Worm (Caenorhabditis elegans) whole organism, L1 larva: ENCODE data around the gene Y62F5A.9.
A peak's percentile ranks its signal among the peaks of the same experiment; 100 is the strongest.

Experiments used
- C04F5.9 ChIP-seq: sonication (generic microtip); optimal IDR thresholded peaks from 2 replicates; lab custom pipeline; 2016; ENCODE audit warnings: missing genetic modification characterization, missing compliant biosample characterization
- C34B4.2 ChIP-seq: sonication (generic microtip); optimal IDR thresholded peaks from 2 replicates; lab custom pipeline; 2017; ENCODE audit warnings: mild to moderate bottlenecking, missing genetic modification characterization, missing compliant biosample characterization
- F16B12.6 ChIP-seq: fragments of 150-350 bp; optimal IDR thresholded peaks from 2 replicates; lab custom pipeline; 2014; ENCODE audit warnings: missing biosample characterization, missing genetic modification characterization
- Y116A8C.19 ChIP-seq: sonication (generic microtip); optimal IDR thresholded peaks from 2 replicates; lab custom pipeline; 2016; ENCODE audit warnings: missing compliant biosample characterization, missing genetic modification characterization, borderline replicate concordance
- ceh-82 ChIP-seq, 3 experiments: fragments of 150-350 bp in 1 of 3; sonication (generic microtip) in 2 of 3; optimal IDR thresholded peaks; 2 replicates each; lab custom pipeline; 2014 to 2017; ENCODE audit warnings: missing biosample characterization in 3 of 3, missing genetic modification characterization in 3 of 3
- ces-1 ChIP-seq: fragments of 150-350 bp; optimal IDR thresholded peaks from 2 replicates; lab custom pipeline; 2014; ENCODE audit warnings: missing biosample characterization, missing genetic modification reagents, missing genetic modification characterization
- dpl-1 ChIP-seq, 3 experiments: fragments of 150-350 bp in 2 of 3; sonication (generic microtip) in 1 of 3; optimal IDR thresholded peaks; 2 replicates each; lab custom pipeline; 2014 to 2017; ENCODE audit warnings: missing biosample characterization in 3 of 3, missing genetic modification characterization in 3 of 3, missing genetic modification reagents in 3 of 3
- dsc-1 ChIP-seq: sonication (generic microtip); optimal IDR thresholded peaks from 2 replicates; lab custom pipeline; 2016; ENCODE audit warnings: mild to moderate bottlenecking, missing genetic modification characterization, missing compliant biosample characterization
- efl-1 ChIP-seq, 4 experiments: fragments of 150-350 bp; optimal IDR thresholded peaks in 3 of 4; peaks in 1 of 4; 1 replicate in 1 of 4; 2 replicates in 3 of 4; lab custom pipeline; 2014; ENCODE audit warnings: missing biosample characterization in 2 of 4, missing genetic modification characterization in 2 of 4, missing genetic modification reagents in 2 of 4
- egl-13 ChIP-seq: sonication (generic microtip); optimal IDR thresholded peaks from 2 replicates; lab custom pipeline; 2016; ENCODE audit warnings: missing genotype, missing genetic modification reagents, missing genetic modification characterization, missing compliant biosample characterization
- egl-27 ChIP-seq, 2 experiments: fragments of 150-350 bp in 1 of 2; sonication (generic microtip); optimal IDR thresholded peaks; 3 replicates each; lab custom pipeline; 2017 to 2018; ENCODE audit warnings: missing biosample characterization in 2 of 2, missing genetic modification characterization in 2 of 2, missing genetic modification reagents in 2 of 2
- elt-3 ChIP-seq, 6 experiments: fragments of 150-350 bp in 1 of 6; sonication (generic microtip); optimal IDR thresholded peaks; 2 replicates each; lab custom pipeline; 2017 to 2018; ENCODE audit warnings: missing biosample characterization in 6 of 6, missing genetic modification characterization in 6 of 6, inconsistent platforms in 1 of 6
- fkh-10 ChIP-seq: sonication (generic microtip); optimal IDR thresholded peaks from 2 replicates; lab custom pipeline; 2017; ENCODE audit warnings: missing biosample characterization, missing genetic modification reagents, missing genetic modification characterization
- fkh-8 ChIP-seq: sonication (generic microtip); optimal IDR thresholded peaks from 2 replicates; lab custom pipeline; 2016; ENCODE audit warnings: mild to moderate bottlenecking, missing genetic modification characterization, missing compliant biosample characterization
- fos-1 ChIP-seq: fragments of 150-350 bp; optimal IDR thresholded peaks from 2 replicates; lab custom pipeline; 2014; ENCODE audit warnings: missing biosample characterization, missing genetic modification characterization
- grh-1 ChIP-seq: fragments of 200-800 bp; sonication (Bioruptor generic); IDR thresholded peaks from 2 replicates; pipeline ENCODE4 v1.3.6; 2022; ENCODE audit warnings: missing genetic modification reagents, missing genetic modification characterization, missing compliant biosample characterization
- irx-1 ChIP-seq: sonication (generic microtip); optimal IDR thresholded peaks from 2 replicates; lab custom pipeline; 2016; ENCODE audit warnings: missing genetic modification characterization, missing compliant biosample characterization
- jun-1 ChIP-seq: fragments of 150-350 bp; optimal IDR thresholded peaks from 2 replicates; lab custom pipeline; 2014; ENCODE audit warnings: missing biosample characterization, missing genetic modification reagents, missing genetic modification characterization
- lin-15B ChIP-seq: fragments of 150-350 bp; sonication (generic microtip); optimal IDR thresholded peaks from 3 replicates; lab custom pipeline; 2014; ENCODE audit warnings: missing biosample characterization, missing genetic modification characterization
- lir-3 ChIP-seq: sonication (generic microtip); optimal IDR thresholded peaks from 2 replicates; lab custom pipeline; 2016; ENCODE audit warnings: mild to moderate bottlenecking, missing genetic modification characterization, moderate library complexity, missing compliant biosample characterization; ENCODE audit not compliant: poor library complexity
- mep-1 ChIP-seq: fragments of 150-350 bp; optimal IDR thresholded peaks from 2 replicates; lab custom pipeline; 2014; ENCODE audit warnings: missing biosample characterization, missing genetic modification characterization
- nhr-11 ChIP-seq: fragments of 150-350 bp; optimal IDR thresholded peaks from 2 replicates; lab custom pipeline; 2014; ENCODE audit warnings: missing biosample characterization, missing genetic modification characterization
- nhr-19 ChIP-seq: fragments of 200-800 bp; sonication (Bioruptor generic); conservative IDR thresholded peaks from 2 replicates; pipeline ENCODE4 v1.3.6; 2022; ENCODE audit warnings: missing genetic modification characterization, missing compliant biosample characterization
- nhr-47 ChIP-seq: sonication (generic microtip); optimal IDR thresholded peaks from 2 replicates; lab custom pipeline; 2016; ENCODE audit warnings: mild to moderate bottlenecking, missing genetic modification characterization, moderate library complexity, missing compliant biosample characterization
- nhr-71 ChIP-seq: sonication (generic microtip); optimal IDR thresholded peaks from 2 replicates; lab custom pipeline; 2016; ENCODE audit warnings: mild to moderate bottlenecking, missing genetic modification characterization, moderate library complexity, missing compliant biosample characterization
- nhr-77 ChIP-seq: fragments of 150-350 bp; optimal IDR thresholded peaks from 2 replicates; lab custom pipeline; 2014; ENCODE audit warnings: missing biosample characterization, missing genetic modification characterization
- nhr-90 ChIP-seq: sonication (generic microtip); optimal IDR thresholded peaks from 2 replicates; lab custom pipeline; 2016; ENCODE audit warnings: mild to moderate bottlenecking, missing genetic modification characterization, missing compliant biosample characterization; ENCODE audit not compliant: poor library complexity
- skn-1 ChIP-seq: fragments of 150-350 bp; optimal IDR thresholded peaks from 2 replicates; lab custom pipeline; 2014; ENCODE audit warnings: missing biosample characterization, missing genetic modification characterization
- snpc-4 ChIP-seq: fragments of 150-350 bp; optimal IDR thresholded peaks from 2 replicates; lab custom pipeline; 2014; ENCODE audit warnings: missing biosample characterization, missing genetic modification characterization
- snu-23 ChIP-seq: sonication (generic microtip); optimal IDR thresholded peaks from 2 replicates; lab custom pipeline; 2016; ENCODE audit warnings: missing genetic modification characterization, missing compliant biosample characterization
- sptf-1 ChIP-seq: fragments of 150-350 bp; optimal IDR thresholded peaks from 2 replicates; lab custom pipeline; 2014; ENCODE audit warnings: missing biosample characterization, missing genetic modification characterization
- sup-37 ChIP-seq: fragments of 200-800 bp; sonication (Bioruptor generic); optimal IDR thresholded peaks from 2 replicates; lab custom pipeline; 2018; ENCODE audit warnings: mild to moderate bottlenecking, missing genetic modification characterization, missing compliant biosample characterization
- swsn-7 ChIP-seq: sonication (generic microtip); optimal IDR thresholded peaks from 2 replicates; lab custom pipeline; 2016; ENCODE audit warnings: missing genetic modification characterization, missing compliant biosample characterization
- unc-130 ChIP-seq: fragments of 150-350 bp; optimal IDR thresholded peaks from 2 replicates; lab custom pipeline; 2017; ENCODE audit warnings: missing biosample characterization, missing genetic modification characterization, inconsistent platforms
- unc-62 ChIP-seq: fragments of 150-350 bp; optimal IDR thresholded peaks from 2 replicates; lab custom pipeline; 2014; ENCODE audit warnings: missing biosample characterization, missing genetic modification reagents, missing genetic modification characterization
- unc-86 ChIP-seq: sonication (generic microtip); optimal IDR thresholded peaks from 2 replicates; lab custom pipeline; 2016; ENCODE audit warnings: missing genetic modification characterization, missing compliant biosample characterization
- xbp-1 ChIP-seq: sonication (generic microtip); optimal IDR thresholded peaks from 2 replicates; lab custom pipeline; 2016; ENCODE audit warnings: missing genetic modification characterization, missing compliant biosample characterization
- zag-1 ChIP-seq: fragments of 150-350 bp; optimal IDR thresholded peaks from 2 replicates; lab custom pipeline; 2014; ENCODE audit warnings: missing biosample characterization, missing genetic modification characterization
- ztf-11 ChIP-seq, 2 experiments: sonication (generic microtip); optimal IDR thresholded peaks; 2 replicates each; lab custom pipeline; 2016 to 2017; ENCODE audit warnings: missing genetic modification characterization in 2 of 2, missing biosample characterization in 1 of 2, missing compliant biosample characterization in 1 of 2

The Y62F5A.9 gene

DNA sequence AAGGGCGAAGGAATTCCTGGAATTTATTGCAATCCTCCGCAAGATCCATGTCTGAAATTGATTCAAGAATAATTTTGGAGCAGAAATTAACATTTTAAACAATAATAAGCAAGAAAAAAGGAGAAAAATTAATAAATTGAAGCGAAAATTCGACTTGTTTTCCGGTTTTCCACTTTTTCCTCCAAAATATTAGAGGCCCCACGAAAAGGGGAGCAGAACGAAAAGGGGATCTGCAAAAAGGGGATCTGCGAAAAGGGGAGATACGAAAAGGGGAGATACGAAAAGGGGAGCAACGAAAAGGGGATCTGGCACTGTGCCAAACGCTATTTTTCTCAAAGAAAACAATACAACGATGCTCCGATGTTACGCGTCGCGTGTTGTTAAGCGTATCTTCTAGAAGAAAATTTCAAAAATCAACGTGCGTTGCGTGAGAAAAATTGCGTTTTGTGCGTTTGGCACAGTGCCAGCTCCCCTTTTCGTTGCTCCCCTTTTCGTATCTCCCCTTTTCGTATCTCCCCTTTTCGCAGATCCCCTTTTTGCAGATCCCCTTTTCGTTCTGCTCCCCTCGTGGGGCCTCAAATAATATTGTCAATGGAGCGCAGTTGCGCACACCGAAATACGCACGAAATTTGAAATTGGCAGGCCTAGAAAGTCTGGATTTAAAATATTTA, 4.1 kb downstream of the Y62F5A.9 start, which contains the start of gene Y62F5A.12 (continued):
- TF ChIP-seq unc-130 (tag; lab: Kevin White, UChicago) (peak; percentile 61), nhr-71 (tag; lab: Kevin White, UChicago) (peak; percentile 92), unc-86 (tag; lab: Kevin White, UChicago) (peak; percentile 84), nhr-19 (GFP tag; lab: Robert Waterston, UW) (peak; percentile 94), ceh-82 (tag; optimal IDR thresholded peaks at IDR 0.05; lab: Kevin White, UChicago) (peak; percentile 76 to 92 (median 80)), fkh-8 (tag; lab: Kevin White, UChicago) (peak; percentile 90), nhr-47 (tag; lab: Kevin White, UChicago) (peak; percentile 92), egl-13 (tag; lab: Kevin White, UChicago) (peak; percentile 72), xbp-1 (peak; percentile 86), elt-3 (tag; optimal IDR thresholded peaks at IDR 0.05; lab: Kevin White, UChicago) (peak in 2 of 6 experiments; percentile 11 to 13), C04F5.9 (tag; lab: Kevin White, UChicago) (peak; percentile 47), efl-1 (optimal IDR thresholded peaks at IDR 0.05; lab: Kevin White, UChicago) (peak; percentile 82 to 90), efl-1 (GFP tag; optimal IDR thresholded peaks at IDR 0.05 in 1 of 2; lab: Kevin White, UChicago) (peak; percentile 87 to 99), nhr-11 (tag; lab: Kevin White, UChicago) (peak; percentile 11), F16B12.6 (tag; lab: Kevin White, UChicago) (peak; percentile 32), fos-1 (tag; lab: Kevin White, UChicago) (peak; percentile 31), snpc-4 (tag; lab: Kevin White, UChicago) (peak; percentile 6), snu-23 (peak; percentile 89), ztf-11 (tag; optimal IDR thresholded peaks at IDR 0.05; lab: Kevin White, UChicago) (peak in 1 of 2 experiments; percentile 94), mep-1 (tag; lab: Kevin White, UChicago) (peak; percentile 63), fkh-10 (GFP tag; lab: Kevin White, UChicago) (peak; percentile 81), lin-15B (peak; percentile 82), swsn-7 (tag; lab: Kevin White, UChicago) (peak; percentile 80), jun-1 (tag; lab: Kevin White, UChicago) (peak; percentile 66), Y116A8C.19 (tag; lab: Kevin White, UChicago) (peak; percentile 53), irx-1 (peak; percentile 44), dsc-1 (tag; lab: Kevin White, UChicago) (peak; percentile 83), nhr-77 (tag; lab: Kevin White, UChicago) (peak; percentile 72)

- no peak for TF ChIP-seq C34B4.2
- TF ChIP-seq ces-1 (GFP tag; lab: Kevin White, UChicago), result no peak
- TF ChIP-seq unc-62 (GFP tag; lab: Kevin White, UChicago), result no peak
- no peak for TF ChIP-seq unc-86 (tag; lab: Kevin White, UChicago)
- TF ChIP-seq grh-1 (GFP tag; lab: Robert Waterston, UW), result no peak
- no peak for TF ChIP-seq zag-1 (tag; lab: Kevin White, UChicago)
- TF ChIP-seq dpl-1 (GFP tag; optimal IDR thresholded peaks at IDR 0.05; lab: Kevin White, UChicago), result no peak
- no peak for TF ChIP-seq skn-1 (tag; lab: Kevin White, UChicago)
- TF ChIP-seq egl-27 (tag; optimal IDR thresholded peaks at IDR 0.05; lab: Kevin White, UChicago), result no peak
- no peak for TF ChIP-seq lir-3 (tag; lab: Kevin White, UChicago)
- no peak for TF ChIP-seq lin-15B
- TF ChIP-seq fkh-10 (GFP tag; lab: Kevin White, UChicago), result no peak
- TF ChIP-seq nhr-90, result no peak
- TF ChIP-seq sptf-1 (tag; lab: Kevin White, UChicago), result no peak
- TF ChIP-seq sup-37 (GFP tag; lab: Kevin White, UChicago), result no peak
- no peak for TF ChIP-seq fos-1 (tag; lab: Kevin White, UChicago)
Measured at ce11 chrII:11533716-11534115, 4.9 kb downstream of the Y62F5A.9 start, which contains the start of gene mdt-8. Gene mdt-8 (minus strand): TSS chrII:11533816.
